Worm (Caenorhabditis elegans): ENCODE results near the gene shc-2.

The shc-2 gene

ce11 chrII:4986664-4987063 lies 17.7 kb downstream of the shc-2 start:
- TF ChIP-seq egl-5 (tag; optimal IDR thresholded peaks at IDR 0.05) (no peak), skn-1 (tag; optimal IDR thresholded peaks at IDR 0.05) (no peak), jun-1 (tag; optimal IDR thresholded peaks at IDR 0.05) (no peak), ztf-4 (tag; optimal IDR thresholded peaks at IDR 0.05) (no peak), nhr-12 (tag; optimal IDR thresholded peaks at IDR 0.05) (no peak), egl-27 (tag; optimal IDR thresholded peaks at IDR 0.05) (no peak), ceh-28 (tag; optimal IDR thresholded peaks at IDR 0.05) (no peak), ceh-16 (tag; optimal IDR thresholded peaks at IDR 0.05) (no peak), pha-4 (tag; optimal IDR thresholded peaks at IDR 0.05) (no peak), unc-62 (GFP tag; optimal IDR thresholded peaks at IDR 0.05) (no peak), nhr-43 (tag; optimal IDR thresholded peaks at IDR 0.05; ENCODE audit: poor library complexity, severe bottlenecking) (no peak), elt-1 (tag; optimal IDR thresholded peaks at IDR 0.05) (no peak), ztf-11 (tag; optimal IDR thresholded peaks at IDR 0.05) (no peak), ceh-9 (tag; optimal IDR thresholded peaks at IDR 0.05) (no peak), aly-2 (tag; optimal IDR thresholded peaks at IDR 0.05) (no peak), ama-1 (optimal IDR thresholded peaks at IDR 0.05) (no peak), nhr-23 (tag; optimal IDR thresholded peaks at IDR 0.05) (no peak)

ce11 chrII:4987257-4987656 lies 18.3 kb downstream of the shc-2 start:
- TF ChIP-seq nhr-77 (tag; optimal IDR thresholded peaks at IDR 0.05) (no peak), hmg-11 (tag; optimal IDR thresholded peaks at IDR 0.05) (no peak), mml-1 (tag; optimal IDR thresholded peaks at IDR 0.05) (no peak), tbx-2 (tag; optimal IDR thresholded peaks at IDR 0.05) (no peak), unc-62 (GFP tag; optimal IDR thresholded peaks at IDR 0.05) (no peak), nhr-43 (tag; optimal IDR thresholded peaks at IDR 0.05; ENCODE audit: poor library complexity, severe bottlenecking) (no peak), ceh-82 (tag; optimal IDR thresholded peaks at IDR 0.05) (no peak), snpc-4 (tag; optimal IDR thresholded peaks at IDR 0.05) (no peak), egl-5 (tag; optimal IDR thresholded peaks at IDR 0.05) (no peak), fkh-10 (GFP tag; optimal IDR thresholded peaks at IDR 0.05) (no peak)

ce11 chrII:4989802-4990201 lies 20.8 kb downstream of the shc-2 start, which contains the start of gene T27F7.12:
Gene T27F7.12 (plus strand): TSS chrII:4990102.
- TF ChIP-seq zag-1 (tag; optimal IDR thresholded peaks at IDR 0.05) (no peak), unc-62 (GFP tag; optimal IDR thresholded peaks at IDR 0.05) (no peak), nhr-11 (tag; optimal IDR thresholded peaks at IDR 0.05) (no peak), mml-1 (tag; optimal IDR thresholded peaks at IDR 0.05) (no peak), unc-39 (tag; optimal IDR thresholded peaks at IDR 0.05) (no peak), pha-4 (tag; optimal IDR thresholded peaks at IDR 0.05) (no peak), hmg-11 (tag; optimal IDR thresholded peaks at IDR 0.05) (no peak), nhr-25 (tag; optimal IDR thresholded peaks at IDR 0.05) (no peak), sea-2 (GFP tag; optimal IDR thresholded peaks at IDR 0.05) (no peak), ceh-28 (tag; optimal IDR thresholded peaks at IDR 0.05) (no peak), fkh-10 (GFP tag; optimal IDR thresholded peaks at IDR 0.05) (no peak), nhr-237 (tag; optimal IDR thresholded peaks at IDR 0.05) (no peak), elt-2 (tag; optimal IDR thresholded peaks at IDR 0.05) (no peak), elt-1 (tag; optimal IDR thresholded peaks at IDR 0.05) (no peak), aly-2 (tag; optimal IDR thresholded peaks at IDR 0.05) (no peak), snpc-4 (tag; optimal IDR thresholded peaks at IDR 0.05) (no peak), nhr-76 (tag; optimal IDR thresholded peaks at IDR 0.05) (no peak), nhr-23 (tag; optimal IDR thresholded peaks at IDR 0.05) (no peak), nhr-43 (tag; optimal IDR thresholded peaks at IDR 0.05; ENCODE audit: poor library complexity, severe bottlenecking) (no peak), ceh-16 (tag; optimal IDR thresholded peaks at IDR 0.05) (no peak)

ce11 chrII:4992977-4993376 lies 24.0 kb downstream of the shc-2 start, which contains the start of gene pigb-1:
Gene pigb-1 (minus strand): TSS chrII:4993077.
- TF ChIP-seq nhr-23 (tag; optimal IDR thresholded peaks at IDR 0.05) = no peak
- TF ChIP-seq elt-2 (tag; optimal IDR thresholded peaks at IDR 0.05) = no peak
- no peak for TF ChIP-seq R02D3.7 (tag; optimal IDR thresholded peaks at IDR 0.05)
- no peak for TF ChIP-seq nhr-28 (tag; optimal IDR thresholded peaks at IDR 0.05)
- no peak for TF ChIP-seq fos-1 (tag; optimal IDR thresholded peaks at IDR 0.05)
- no peak for TF ChIP-seq fkh-2 (tag; optimal IDR thresholded peaks at IDR 0.05)
- TF ChIP-seq nhr-67 (tag; optimal IDR thresholded peaks at IDR 0.05) = no peak
- TF ChIP-seq nhr-76 (tag; optimal IDR thresholded peaks at IDR 0.05) = no peak
- TF ChIP-seq lsy-12 (tag; optimal IDR thresholded peaks at IDR 0.05) = no peak
- TF ChIP-seq egl-27 (tag; optimal IDR thresholded peaks at IDR 0.05) = no peak

All from whole organism, L3 larva.